Worm (Caenorhabditis elegans) whole organism, L3 larva: ENCODE measurements around the gene nrde-3.

Experiments used
- ZK546.5 ChIP-seq: sonication (generic microtip); optimal IDR thresholded peaks from 2 replicates; lab custom pipeline; 2017; ENCODE audit warnings: missing biosample characterization, missing genetic modification characterization
- aly-2 ChIP-seq: fragments of 150-350 bp; optimal IDR thresholded peaks from 2 replicates; lab custom pipeline; 2014; ENCODE audit warnings: missing biosample characterization, missing genetic modification characterization
- ceh-82 ChIP-seq: fragments of 150-350 bp; optimal IDR thresholded peaks from 2 replicates; lab custom pipeline; 2014; ENCODE audit warnings: missing biosample characterization, missing genetic modification characterization
- elt-1 ChIP-seq: fragments of 150-350 bp; optimal IDR thresholded peaks from 2 replicates; lab custom pipeline; 2014; ENCODE audit warnings: missing biosample characterization, missing genetic modification characterization
- fkh-10 ChIP-seq: sonication (generic microtip); optimal IDR thresholded peaks from 2 replicates; lab custom pipeline; 2017; ENCODE audit warnings: missing biosample characterization, missing genetic modification reagents, missing genetic modification characterization
- lin-39 ChIP-seq: fragments of 150-350 bp; optimal IDR thresholded peaks from 2 replicates; lab custom pipeline; 2018; ENCODE audit warnings: missing biosample characterization, missing genetic modification reagents, missing genetic modification characterization
- nhr-23 ChIP-seq: fragments of 150-350 bp; optimal IDR thresholded peaks from 2 replicates; lab custom pipeline; 2014; ENCODE audit warnings: missing biosample characterization, missing genetic modification reagents, missing genetic modification characterization
- nhr-28 ChIP-seq: fragments of 150-350 bp; optimal IDR thresholded peaks from 2 replicates; lab custom pipeline; 2014; ENCODE audit warnings: missing biosample characterization, missing genetic modification characterization
- nhr-76 ChIP-seq: fragments of 150-350 bp; sonication (generic microtip); optimal IDR thresholded peaks from 5 replicates; lab custom pipeline; 2014; ENCODE audit warnings: missing biosample characterization, missing genetic modification characterization
- zag-1 ChIP-seq: fragments of 150-350 bp; optimal IDR thresholded peaks from 2 replicates; lab custom pipeline; 2014; ENCODE audit warnings: missing biosample characterization, missing genetic modification characterization

- TF ChIP-seq nhr-28 (tag; lab: Kevin White, UChicago) = no peak
- no peak for TF ChIP-seq zag-1
- no peak for TF ChIP-seq ZK546.5 (tag; lab: Kevin White, UChicago)
- TF ChIP-seq ceh-82 (tag; lab: Kevin White, UChicago) = peak; percentile 88
- peak; percentile 88 for TF ChIP-seq nhr-23 (tag; lab: Kevin White, UChicago)
- peak; percentile 54 for TF ChIP-seq elt-1 (tag; lab: Kevin White, UChicago)
- peak; percentile 71 for TF ChIP-seq aly-2 (tag; lab: Kevin White, UChicago)
- peak; percentile 79 for TF ChIP-seq fkh-10 (GFP tag; lab: Kevin White, UChicago)
- peak; percentile 84 for TF ChIP-seq lin-39 (tag; lab: Kevin White, UChicago)
- TF ChIP-seq nhr-76 (tag; lab: Kevin White, UChicago) = peak; percentile 31
Measured at ce11 chrX:410073-410572, 38.1 kb downstream of the nrde-3 start.
